Fruit fly (Drosophila melanogaster) whole organism, pupa: ENCODE measurements around the gene ATPsynC.

Experiments
- CG32121 ChIP-seq: fragments of 200-800 bp; sonication (Bioruptor generic); IDR thresholded peaks from 2 replicates; pipeline ENCODE4 v1.3.6; 2022; ENCODE audit warnings: missing biosample characterization, missing genetic modification characterization
- CG4496 ChIP-seq: fragments of 200-800 bp; sonication (Bioruptor generic); IDR thresholded peaks from 3 replicates; pipeline ENCODE4 v1.3.6; 2022; ENCODE audit warnings: missing biosample characterization, missing genetic modification characterization
- CG9948 ChIP-seq: fragments of 200-800 bp; sonication (Bioruptor generic); optimal IDR thresholded peaks from 2 replicates; lab custom pipeline; 2018; ENCODE audit warnings: missing biosample characterization, mild to moderate bottlenecking, missing genetic modification characterization, moderate library complexity
- EcR ChIP-seq: fragments of 200-800 bp; sonication (Bioruptor generic); optimal IDR thresholded peaks from 3 replicates; lab custom pipeline; 2019; ENCODE audit warnings: missing biosample characterization, missing genetic modification characterization, mild to moderate bottlenecking, moderate library complexity, missing genetic modification reagents
- Pif1A ChIP-seq: fragments of 200-800 bp; sonication (Bioruptor generic); optimal IDR thresholded peaks from 3 replicates; lab custom pipeline; 2016; ENCODE audit warnings: missing biosample characterization, missing genetic modification characterization
- Pif1B ChIP-seq: fragments of 200-800 bp; sonication (Bioruptor generic); optimal IDR thresholded peaks from 3 replicates; lab custom pipeline; 2016; ENCODE audit warnings: missing biosample characterization, missing genetic modification characterization

- peak; percentile 64 for TF ChIP-seq CG32121
- peak; percentile 68 for TF ChIP-seq EcR (GFP tag; lab: Kevin White, UChicago)
- TF ChIP-seq CG4496: peak; percentile 77; the same call in 2 of the 3 replicates
- TF ChIP-seq CG9948 (tag; lab: Kevin White, UChicago): peak; percentile 31
- TF ChIP-seq Pif1A (GFP tag; lab: Kevin White, UChicago): no peak
- no peak for TF ChIP-seq Pif1B (GFP tag; lab: Kevin White, UChicago)
These were observed 32.9 kb upstream of the ATPsynC start, which contains the start of the genes qless and mRpL32 for dm6 chr3R:31252093-31252962.
